Fruit fly (Drosophila melanogaster) S2 (cell line): ENCODE results near the gene CG34456.

Experiments
- CG8478 ChIP-seq: fragments of >200 bp; optimal IDR thresholded peaks from 2 replicates; lab custom pipeline; 2018
- CTCF ChIP-seq, 2 experiments: fragments of >200 bp; optimal IDR thresholded peaks; 2 replicates each; lab custom pipeline; 2018

DNA sequence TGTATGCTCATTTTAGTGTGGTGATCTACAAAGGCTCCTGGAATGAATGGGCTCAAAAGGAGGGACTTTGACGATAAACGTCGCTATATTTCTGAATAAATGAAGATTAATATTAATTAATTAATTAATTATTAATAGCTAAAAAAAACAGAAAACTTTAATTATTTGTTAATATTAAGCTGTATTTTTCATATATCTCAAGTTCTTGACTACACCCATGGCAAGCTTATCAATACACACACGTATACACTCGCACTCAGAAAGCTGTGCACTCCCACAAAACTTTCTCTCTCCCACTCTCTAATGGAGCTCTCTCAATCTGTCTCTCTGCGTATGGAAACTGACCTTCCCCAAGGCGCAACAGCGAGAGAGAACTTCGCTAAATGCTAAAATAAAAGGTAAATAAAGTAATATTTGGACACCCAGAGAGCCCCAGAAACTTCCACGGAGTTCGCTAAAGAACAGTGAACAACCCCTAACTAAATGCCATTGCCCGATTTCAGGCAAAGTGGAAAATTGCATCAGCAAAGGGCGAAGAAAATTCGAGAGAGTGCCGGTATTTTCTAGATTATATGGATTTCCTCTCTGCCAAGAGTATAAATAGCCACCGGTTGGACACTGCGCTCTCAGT is 11.6 kb downstream of the CG34456 start:
- TF ChIP-seq CTCF (optimal IDR thresholded peaks at IDR 0.05; lab: Kevin White, UChicago) (no peak), CG8478 (lab: Kevin White, UChicago) (no peak)
